Worm (Caenorhabditis elegans) whole organism, L4 larva: ENCODE data around the gene bcas-2.

Experiments
- R02D3.7 ChIP-seq: fragments of 150-350 bp; sonication (generic microtip); optimal IDR thresholded peaks from 3 replicates; lab custom pipeline; 2014; ENCODE audit warnings: missing biosample characterization, missing genetic modification characterization
- fos-1 ChIP-seq: fragments of 150-350 bp; optimal IDR thresholded peaks from 2 replicates; lab custom pipeline; 2014; ENCODE audit warnings: missing biosample characterization, missing genetic modification characterization
- lin-15B ChIP-seq: fragments of 150-350 bp; sonication (generic microtip); optimal IDR thresholded peaks from 3 replicates; lab custom pipeline; 2014; ENCODE audit warnings: missing biosample characterization, missing genetic modification characterization
- nhr-11 ChIP-seq: fragments of 150-350 bp; optimal IDR thresholded peaks from 2 replicates; lab custom pipeline; 2014; ENCODE audit warnings: missing biosample characterization, missing genetic modification characterization
- nhr-6 ChIP-seq: fragments of 150-350 bp; optimal IDR thresholded peaks from 2 replicates; lab custom pipeline; 2014; ENCODE audit warnings: missing biosample characterization, missing genetic modification characterization
- nhr-76 ChIP-seq: fragments of 150-350 bp; optimal IDR thresholded peaks from 2 replicates; lab custom pipeline; 2014; ENCODE audit warnings: missing biosample characterization, missing genetic modification characterization
- pha-4 ChIP-seq, 2 experiments: fragments of 150-350 bp in 1 of 2; fragments of 200-800 bp in 1 of 2; sonication (Bioruptor generic) in 1 of 2; IDR thresholded peaks in 1 of 2; optimal IDR thresholded peaks in 1 of 2; 2 replicates each; pipeline versions ENCODE4 v1.3.6 to Lab custom; 2014 to 2022; ENCODE audit warnings: missing genetic modification characterization in 2 of 2, missing genetic modification reagents in 2 of 2, missing biosample characterization in 1 of 2, missing compliant biosample characterization in 1 of 2
- saeg-2 ChIP-seq: fragments of 200-800 bp; sonication (Bioruptor generic); IDR thresholded peaks from 2 replicates; pipeline ENCODE4 v1.3.6; 2022; ENCODE audit warnings: missing genetic modification reagents, missing genetic modification characterization, missing compliant biosample characterization
- snpc-4 ChIP-seq: fragments of 150-350 bp; optimal IDR thresholded peaks from 2 replicates; lab custom pipeline; 2014; ENCODE audit warnings: missing biosample characterization, missing genetic modification characterization
- unc-39 ChIP-seq: sonication (generic microtip); optimal IDR thresholded peaks from 2 replicates; lab custom pipeline; 2017; ENCODE audit warnings: missing biosample characterization, missing genetic modification characterization

- TF ChIP-seq R02D3.7 (tag; lab: Kevin White, UChicago): no peak
- no peak for TF ChIP-seq pha-4 (GFP tag; IDR thresholded peaks at IDR 0.05; lab: Robert Waterston, UW)
- TF ChIP-seq pha-4 (tag; optimal IDR thresholded peaks at IDR 0.05; lab: Kevin White, UChicago): no peak
- TF ChIP-seq nhr-11 (tag; lab: Kevin White, UChicago): no peak
- TF ChIP-seq nhr-6 (tag; lab: Kevin White, UChicago): no peak
- no peak for TF ChIP-seq snpc-4 (tag; lab: Kevin White, UChicago)
- TF ChIP-seq fos-1 (tag; lab: Kevin White, UChicago): no peak
- no peak for TF ChIP-seq nhr-76 (tag; lab: Kevin White, UChicago)
- no peak for TF ChIP-seq unc-39 (tag; lab: Kevin White, UChicago)
- TF ChIP-seq saeg-2 (GFP tag; lab: Robert Waterston, UW): no peak
- TF ChIP-seq lin-15B (tag; lab: Kevin White, UChicago): no peak
Measured at ce11 chrIII:6254737-6255136, 9.1 kb upstream of the bcas-2 start, which contains the start of gene srg-8.
